Fruit fly (Drosophila melanogaster) whole organism, prepupa: ENCODE measurements around the gene CG14963.
A peak's percentile ranks its signal among the peaks of the same experiment; 100 is the strongest.

ENCODE experiments used
- Blimp-1 ChIP-seq: fragments of 200-800 bp; sonication (Bioruptor generic); optimal IDR thresholded peaks from 3 replicates; lab custom pipeline; 2017; ENCODE audit warnings: missing biosample characterization, missing genetic modification characterization, mild to moderate bottlenecking, moderate library complexity, missing genetic modification reagents
- CG10631 ChIP-seq: fragments of 200-800 bp; sonication (Bioruptor generic); optimal IDR thresholded peaks from 2 replicates; lab custom pipeline; 2016; ENCODE audit warnings: missing biosample characterization, missing genetic modification characterization
- CG11294 ChIP-seq: fragments of 200-800 bp; sonication (Bioruptor generic); IDR thresholded peaks from 2 replicates; pipeline ENCODE4 v1.3.6; 2022; ENCODE audit warnings: missing biosample characterization, missing genetic modification characterization
- CG11902 ChIP-seq: fragments of 200-800 bp; sonication (Bioruptor generic); optimal IDR thresholded peaks from 3 replicates; lab custom pipeline; 2016; ENCODE audit warnings: missing biosample characterization, missing genetic modification characterization
- CG15336 ChIP-seq: fragments of 200-800 bp; sonication (Bioruptor generic); IDR thresholded peaks from 2 replicates; pipeline ENCODE4 v1.3.6; 2022; ENCODE audit warnings: missing biosample characterization, missing genetic modification characterization
- CG16779 ChIP-seq: fragments of 200-800 bp; sonication (Bioruptor generic); optimal IDR thresholded peaks from 3 replicates; lab custom pipeline; 2017; ENCODE audit warnings: missing biosample characterization, mild to moderate bottlenecking, missing genetic modification characterization
- CG3032 ChIP-seq: fragments of 200-800 bp; optimal IDR thresholded peaks from 2 replicates; lab custom pipeline; 2019; ENCODE audit warnings: missing biosample characterization, mild to moderate bottlenecking, missing genetic modification characterization, moderate library complexity
- CG31627 ChIP-seq: fragments of 200-800 bp; sonication (Bioruptor generic); optimal IDR thresholded peaks from 3 replicates; lab custom pipeline; 2016; ENCODE audit warnings: missing biosample characterization, missing genetic modification characterization
- CG3919 ChIP-seq: fragments of 200-800 bp; sonication (Bioruptor generic); optimal IDR thresholded peaks from 3 replicates; lab custom pipeline; 2016; ENCODE audit warnings: missing biosample characterization, missing genetic modification characterization
- CG4318 ChIP-seq: fragments of 200-800 bp; sonication (Bioruptor generic); optimal IDR thresholded peaks from 3 replicates; lab custom pipeline; 2017; ENCODE audit warnings: missing biosample characterization, mild to moderate bottlenecking, missing genetic modification characterization
- CG6163 ChIP-seq: fragments of 200-800 bp; sonication (Bioruptor generic); IDR thresholded peaks from 3 replicates; pipeline ENCODE4 v1.3.6; 2022; ENCODE audit warnings: missing biosample characterization, missing genetic modification characterization
- CG6808 ChIP-seq: fragments of 200-800 bp; sonication (Bioruptor generic); optimal IDR thresholded peaks from 3 replicates; lab custom pipeline; 2017; ENCODE audit warnings: missing biosample characterization, missing genetic modification characterization, mild to moderate bottlenecking, moderate library complexity, missing genetic modification reagents
- CG6854 ChIP-seq: fragments of 200-800 bp; sonication (Bioruptor generic); optimal IDR thresholded peaks from 2 replicates; lab custom pipeline; 2017; ENCODE audit warnings: missing biosample characterization, mild to moderate bottlenecking, missing genetic modification characterization
- CG8119 ChIP-seq: fragments of 200-800 bp; sonication (Bioruptor generic); IDR thresholded peaks from 3 replicates; pipeline ENCODE4 v1.3.6; 2022; ENCODE audit warnings: missing biosample characterization, missing genetic modification characterization
- CG8319 ChIP-seq: fragments of 200-800 bp; sonication (Bioruptor generic); optimal IDR thresholded peaks from 3 replicates; lab custom pipeline; 2016; ENCODE audit warnings: missing biosample characterization, missing genetic modification characterization
- CG8632 ChIP-seq: fragments of 200-800 bp; sonication (Bioruptor generic); optimal IDR thresholded peaks from 3 replicates; lab custom pipeline; 2016; ENCODE audit warnings: missing biosample characterization, missing genetic modification characterization
- CG9139 ChIP-seq: fragments of 200-800 bp; sonication (Bioruptor generic); optimal IDR thresholded peaks from 3 replicates; lab custom pipeline; 2017; ENCODE audit warnings: missing biosample characterization, mild to moderate bottlenecking, missing genetic modification characterization
- Eip75B ChIP-seq: fragments of 200-800 bp; sonication (Bioruptor generic); optimal IDR thresholded peaks from 3 replicates; lab custom pipeline; 2016; ENCODE audit warnings: missing biosample characterization, missing genetic modification characterization
- Eip78C ChIP-seq: fragments of 200-800 bp; sonication (Bioruptor generic); peaks from one replicate; lab custom pipeline; 2016; ENCODE audit warnings: missing biosample characterization, missing genetic modification characterization
- Ets96B ChIP-seq: fragments of 200-800 bp; optimal IDR thresholded peaks from 2 replicates; lab custom pipeline; 2019; ENCODE audit warnings: missing biosample characterization, mild to moderate bottlenecking, missing genetic modification characterization, moderate library complexity
- Sox102F ChIP-seq: fragments of 200-800 bp; sonication (Bioruptor generic); optimal IDR thresholded peaks from 2 replicates; lab custom pipeline; 2016; ENCODE audit warnings: missing biosample characterization, mild to moderate bottlenecking, missing genetic modification characterization
- achi ChIP-seq: fragments of 200-800 bp; sonication (Bioruptor generic); optimal IDR thresholded peaks from 3 replicates; lab custom pipeline; 2016; ENCODE audit warnings: missing biosample characterization, missing genetic modification characterization
- acj6 ChIP-seq: fragments of 200-800 bp; sonication (Bioruptor generic); optimal IDR thresholded peaks from 3 replicates; lab custom pipeline; 2016; ENCODE audit warnings: missing biosample characterization, missing genetic modification characterization
- dsx ChIP-seq: fragments of 200-800 bp; optimal IDR thresholded peaks from 3 replicates; lab custom pipeline; 2019; ENCODE audit warnings: missing biosample characterization, mild to moderate bottlenecking, missing genetic modification characterization, moderate library complexity; ENCODE audit not compliant: poor library complexity, severe bottlenecking
- esn ChIP-seq: fragments of 200-800 bp; sonication (Bioruptor generic); optimal IDR thresholded peaks from 2 replicates; lab custom pipeline; 2016; ENCODE audit warnings: missing biosample characterization, mild to moderate bottlenecking, missing genetic modification characterization, moderate library complexity
- fd59A ChIP-seq: fragments of 200-800 bp; sonication (Bioruptor generic); optimal IDR thresholded peaks from 2 replicates; lab custom pipeline; 2017; ENCODE audit warnings: missing biosample characterization, mild to moderate bottlenecking, missing genetic modification characterization, missing genetic modification reagents
- fd85E ChIP-seq: fragments of 200-800 bp; sonication (Bioruptor generic); optimal IDR thresholded peaks from 3 replicates; lab custom pipeline; 2016; ENCODE audit warnings: missing biosample characterization, missing genetic modification characterization
- fkh ChIP-seq: fragments of 200-800 bp; sonication (Bioruptor generic); optimal IDR thresholded peaks from 3 replicates; lab custom pipeline; 2017; ENCODE audit warnings: missing biosample characterization, mild to moderate bottlenecking, missing genetic modification characterization, moderate library complexity
- lz ChIP-seq: fragments of 200-800 bp; sonication (Bioruptor generic); optimal IDR thresholded peaks from 3 replicates; lab custom pipeline; 2016; ENCODE audit warnings: missing biosample characterization, missing genetic modification characterization
- net ChIP-seq: fragments of 200-800 bp; sonication (Bioruptor generic); optimal IDR thresholded peaks from 3 replicates; lab custom pipeline; 2016; ENCODE audit warnings: missing biosample characterization, missing genetic modification characterization
- pdm3 ChIP-seq: fragments of 200-800 bp; sonication (Bioruptor generic); optimal IDR thresholded peaks from 3 replicates; lab custom pipeline; 2016; ENCODE audit warnings: missing biosample characterization, missing genetic modification characterization
- ss ChIP-seq, 2 experiments: fragments of 200-800 bp; sonication (Bioruptor generic); optimal IDR thresholded peaks; 2 replicates in 1 of 2; 3 replicates in 1 of 2; lab custom pipeline; 2017 to 2018; ENCODE audit warnings: mild to moderate bottlenecking in 2 of 2, missing biosample characterization in 2 of 2, missing genetic modification characterization in 2 of 2, moderate library complexity in 1 of 2
- vri ChIP-seq: fragments of 200-800 bp; sonication (Bioruptor generic); optimal IDR thresholded peaks from 3 replicates; lab custom pipeline; 2016; ENCODE audit warnings: missing biosample characterization, mild to moderate bottlenecking, missing genetic modification characterization

The CG14963 gene

DNA sequence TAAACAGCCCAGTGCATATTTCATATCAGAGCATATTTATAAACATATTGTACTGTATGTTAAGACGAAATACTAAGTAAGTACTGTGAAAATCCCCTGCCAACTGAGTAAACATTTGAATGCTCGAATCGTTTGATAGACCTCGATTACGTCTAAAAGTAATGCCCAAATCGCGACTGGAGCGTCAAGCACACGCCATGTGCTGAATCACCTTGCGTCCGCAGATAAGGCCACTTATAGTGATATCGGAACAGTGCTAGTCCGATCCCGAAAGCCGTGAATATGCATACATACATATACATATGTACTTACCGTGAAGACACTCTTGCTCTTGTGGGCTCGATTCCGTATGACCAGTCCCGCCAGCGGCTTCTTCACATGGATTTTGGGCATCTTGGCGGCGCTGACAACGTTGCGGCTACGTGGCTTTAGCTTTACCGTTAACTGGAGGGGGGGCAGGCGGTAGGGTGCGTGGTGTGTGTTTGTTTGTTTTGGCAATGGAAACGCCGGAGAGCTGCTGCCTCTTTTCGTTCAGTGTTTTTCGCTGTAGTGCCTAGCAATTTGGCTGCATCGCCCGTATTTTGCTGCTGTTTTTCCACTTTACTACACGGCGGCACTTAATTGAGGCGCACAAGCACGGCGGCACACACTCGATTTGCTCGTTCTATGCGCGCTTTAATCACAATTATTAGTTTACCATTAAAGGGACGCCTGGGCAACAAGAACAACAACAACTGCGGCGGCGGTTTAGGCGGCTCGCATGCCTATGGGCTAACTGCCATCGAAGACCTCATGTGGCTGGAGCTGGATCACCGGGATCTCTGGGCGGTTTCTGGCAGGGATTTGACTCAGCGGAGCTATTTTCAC is 29.6 kb downstream of the CG14963 start:
- no peak for TF ChIP-seq CG6808 (GFP tag; lab: Kevin White, UChicago)
- TF ChIP-seq net: no peak
- TF ChIP-seq CG6854: no peak
- TF ChIP-seq Eip78C: peak; percentile 39
- TF ChIP-seq fd85E (GFP tag; lab: Kevin White, UChicago): no peak
- TF ChIP-seq fkh (GFP tag; lab: Kevin White, UChicago): peak; percentile 65
- TF ChIP-seq dsx (GFP tag; lab: Kevin White, UChicago): no peak
- no peak for TF ChIP-seq Sox102F (GFP tag; lab: Kevin White, UChicago)
- TF ChIP-seq CG8632 (GFP tag; lab: Kevin White, UChicago): no peak
- no peak for TF ChIP-seq CG4318 (GFP tag; lab: Kevin White, UChicago)
- no peak for TF ChIP-seq esn (GFP tag; lab: Kevin White, UChicago)
- no peak for TF ChIP-seq lz (GFP tag; lab: Kevin White, UChicago)
- no peak for TF ChIP-seq CG6163 (GFP tag; lab: Robert Waterston, UW)
- TF ChIP-seq fd59A (GFP tag; lab: Kevin White, UChicago): no peak
- no peak for TF ChIP-seq CG31627 (GFP tag; lab: Kevin White, UChicago)

DNA sequence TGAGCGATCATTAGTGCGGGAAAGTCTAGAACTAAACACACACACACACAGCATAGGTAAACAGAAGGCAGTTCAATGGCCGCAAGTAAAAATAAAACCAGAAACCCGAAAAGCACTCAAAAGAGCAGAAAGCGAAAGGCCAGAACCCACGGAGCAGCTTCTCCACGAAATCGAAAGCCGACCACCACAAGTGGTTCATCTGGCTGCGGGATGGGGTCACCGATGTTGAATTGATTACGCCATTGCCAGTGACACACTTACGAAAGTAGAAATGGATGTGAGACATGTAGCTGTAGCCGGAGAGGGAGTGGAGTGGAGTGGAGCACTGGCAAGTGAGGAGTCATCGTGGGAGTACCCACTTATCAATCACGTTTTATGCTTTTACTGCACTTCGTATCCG is 30.9 kb downstream of the CG14963 start:
- no peak for TF ChIP-seq CG31627 (GFP tag; lab: Kevin White, UChicago)
- TF ChIP-seq acj6: no peak
- no peak for TF ChIP-seq vri (GFP tag; lab: Kevin White, UChicago)
- TF ChIP-seq CG8119: no peak
- TF ChIP-seq ss (GFP tag; optimal IDR thresholded peaks at IDR 0.05; lab: Kevin White, UChicago): no peak
- no peak for TF ChIP-seq Ets96B (tag; lab: Kevin White, UChicago)
- no peak for TF ChIP-seq CG10631 (GFP tag; lab: Kevin White, UChicago)
- TF ChIP-seq Eip75B (GFP tag; lab: Kevin White, UChicago): peak; percentile 4
- peak; percentile 77 for TF ChIP-seq Blimp-1
- TF ChIP-seq CG15336 (GFP tag; lab: Robert Waterston, UW): no peak
- TF ChIP-seq CG11294 (GFP tag; lab: Robert Waterston, UW): peak; percentile 9; the same call in 1 of the 2 replicates
- no peak for TF ChIP-seq CG11902
- no peak for TF ChIP-seq Eip78C
- TF ChIP-seq, all 60 proteins: peak for 3

DNA sequence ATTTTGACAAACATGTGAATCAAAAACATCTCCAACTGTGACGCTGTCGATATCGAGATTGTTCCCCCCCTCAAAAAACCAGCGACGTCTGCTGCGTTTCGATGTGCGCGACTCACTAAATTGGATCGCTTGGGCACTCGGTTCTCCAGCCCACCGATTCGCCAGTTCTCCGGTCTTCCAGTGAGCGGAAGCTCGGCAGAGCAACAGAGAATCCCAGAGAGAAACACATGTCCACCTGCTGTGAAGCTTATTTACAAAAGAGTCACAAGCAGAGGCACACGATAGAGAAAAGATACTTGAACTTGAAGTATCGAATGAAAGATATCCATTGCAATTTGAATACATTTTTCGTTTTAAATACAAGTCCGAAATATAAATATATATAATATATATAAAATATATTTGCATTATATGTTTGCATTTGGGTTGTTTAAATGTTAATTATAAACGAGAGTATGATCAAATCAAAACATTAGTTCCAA is 38.2 kb downstream of the CG14963 start:
- TF ChIP-seq Blimp-1 (no peak), CG3032 (tag; lab: Kevin White, UChicago) (no peak), CG3919 (GFP tag; lab: Kevin White, UChicago) (peak; percentile 9), Sox102F (GFP tag; lab: Kevin White, UChicago) (peak; percentile 26), CG6163 (GFP tag; lab: Robert Waterston, UW) (no peak), CG16779 (tag; lab: Kevin White, UChicago) (peak; percentile 23), CG8319 (GFP tag; lab: Kevin White, UChicago) (no peak), Eip78C (peak; percentile 68), CG6808 (GFP tag; lab: Kevin White, UChicago) (peak; percentile 18), CG6854 (peak; percentile 18), achi (GFP tag; lab: Kevin White, UChicago) (peak; percentile 20), CG8632 (GFP tag; lab: Kevin White, UChicago) (no peak), acj6 (no peak), vri (GFP tag; lab: Kevin White, UChicago) (peak; percentile 0), fkh (GFP tag; lab: Kevin White, UChicago) (peak; percentile 82), CG9139 (GFP tag; lab: Kevin White, UChicago) (peak; percentile 57), pdm3 (GFP tag; lab: Kevin White, UChicago) (no peak), dsx (GFP tag; lab: Kevin White, UChicago) (peak; percentile 25), CG8119 (0 out of 3 replicates have a peak, but pooled peaks have one; percentile 18), ss (GFP tag; optimal IDR thresholded peaks at IDR 0.05; lab: Kevin White, UChicago) (peak in 1 of 2 experiments; percentile 30)
